Worm (Caenorhabditis elegans): Measurements from ENCODE around the gene F56B3.6.

- TF ChIP-seq W03F9.2 (tag; optimal IDR thresholded peaks at IDR 0.05) (peak; percentile 80), dao-5 (tag; optimal IDR thresholded peaks at IDR 0.05) (no peak)
Observed at ce11 chrIV:796521-797073, 8.7 kb downstream of the F56B3.6 start, which contains the start of the genes F56B3.11 and ech-5.

Data from whole organism, L4/young adult.